Worm (Caenorhabditis elegans): ENCODE results near the gene sbp-1.

DNA sequence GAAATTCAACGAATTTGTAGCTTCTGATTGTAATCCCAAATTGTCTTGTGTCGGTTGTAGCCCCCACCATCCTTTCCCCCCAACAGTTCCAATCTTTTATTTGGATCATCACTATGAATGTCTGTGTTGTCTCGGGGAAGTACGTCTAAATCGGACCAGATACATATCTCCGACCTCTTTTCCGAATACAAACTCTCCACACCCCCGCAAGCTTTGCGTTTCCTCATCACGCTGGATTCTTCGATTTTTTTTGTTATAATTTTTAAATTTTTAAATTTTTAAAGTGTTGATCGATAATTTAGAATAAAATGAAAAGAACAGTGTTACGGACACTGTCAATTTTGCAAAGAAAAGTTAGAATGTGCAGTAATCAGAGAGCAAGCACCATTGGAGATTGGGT is 60.4 kb downstream of the sbp-1 start, which contains the start of gene subs-4:
- TF ChIP-seq nhr-12 (tag; optimal IDR thresholded peaks at IDR 0.05), result no peak
- TF ChIP-seq bed-3 (GFP tag; optimal IDR thresholded peaks at IDR 0.05), result no peak
- TF ChIP-seq lsy-2 (tag; optimal IDR thresholded peaks at IDR 0.05), result no peak
- TF ChIP-seq pha-4 (tag; optimal IDR thresholded peaks at IDR 0.05), result no peak
- no peak for TF ChIP-seq unc-62 (GFP tag; optimal IDR thresholded peaks at IDR 0.05)
- no peak for TF ChIP-seq ham-2 (GFP tag; optimal IDR thresholded peaks at IDR 0.05)
- no peak for TF ChIP-seq blmp-1 (tag; optimal IDR thresholded peaks at IDR 0.05)
- no peak for TF ChIP-seq nhr-237 (tag; optimal IDR thresholded peaks at IDR 0.05)
- TF ChIP-seq elt-3 (tag; optimal IDR thresholded peaks at IDR 0.05), result no peak
